Worm (Caenorhabditis elegans) whole organism, L1 larva: ENCODE results near the gene C49F5.8.

ENCODE experiments used
- C16A3.4 ChIP-seq: fragments of 150-350 bp; optimal IDR thresholded peaks from 2 replicates; lab custom pipeline; 2014; ENCODE audit warnings: missing biosample characterization, missing genetic modification characterization
- C34B4.2 ChIP-seq: sonication (generic microtip); optimal IDR thresholded peaks from 2 replicates; lab custom pipeline; 2017; ENCODE audit warnings: mild to moderate bottlenecking, missing genetic modification characterization, missing compliant biosample characterization
- aha-1 ChIP-seq: fragments of 150-350 bp; optimal IDR thresholded peaks from 2 replicates; lab custom pipeline; 2014; ENCODE audit warnings: missing biosample characterization, missing genetic modification characterization
- alr-1 ChIP-seq: fragments of 200-800 bp; sonication (Bioruptor generic); optimal IDR thresholded peaks from 2 replicates; lab custom pipeline; 2018; ENCODE audit warnings: borderline replicate concordance, mild to moderate bottlenecking, missing genetic modification characterization, missing compliant biosample characterization
- aly-2 ChIP-seq: fragments of 150-350 bp; optimal IDR thresholded peaks from 2 replicates; lab custom pipeline; 2014; ENCODE audit warnings: missing biosample characterization, missing genetic modification characterization
- ama-1 ChIP-seq: fragments of 150-350 bp; optimal IDR thresholded peaks from 2 replicates; lab custom pipeline; 2014
- ceh-8 ChIP-seq: fragments of 200-800 bp; sonication (Bioruptor generic); optimal IDR thresholded peaks from 2 replicates; lab custom pipeline; 2018; ENCODE audit warnings: mild to moderate bottlenecking, missing genetic modification characterization, moderate library complexity, missing compliant biosample characterization
- efl-1 ChIP-seq, 4 experiments: fragments of 150-350 bp; optimal IDR thresholded peaks in 3 of 4; peaks in 1 of 4; 1 replicate in 1 of 4; 2 replicates in 3 of 4; lab custom pipeline; 2014; ENCODE audit warnings: missing biosample characterization in 2 of 4, missing genetic modification characterization in 2 of 4, missing genetic modification reagents in 2 of 4
- efl-3 ChIP-seq: fragments of 200-800 bp; sonication (Bioruptor generic); optimal IDR thresholded peaks from 2 replicates; lab custom pipeline; 2018; ENCODE audit warnings: mild to moderate bottlenecking, missing genetic modification characterization, missing compliant biosample characterization
- elt-2 ChIP-seq: sonication (generic microtip); optimal IDR thresholded peaks from 2 replicates; lab custom pipeline; 2016; ENCODE audit warnings: missing genetic modification characterization, mild to moderate bottlenecking, inconsistent platforms, missing compliant biosample characterization, missing genetic modification reagents
- elt-3 ChIP-seq, 6 experiments: fragments of 150-350 bp in 1 of 6; sonication (generic microtip); optimal IDR thresholded peaks; 2 replicates each; lab custom pipeline; 2017 to 2018; ENCODE audit warnings: missing biosample characterization in 6 of 6, missing genetic modification characterization in 6 of 6, inconsistent platforms in 1 of 6
- ets-5 ChIP-seq: fragments of 200-800 bp; sonication (Bioruptor generic); IDR thresholded peaks from 2 replicates; pipeline ENCODE4 v1.3.6; 2022; ENCODE audit warnings: missing genetic modification characterization, missing compliant biosample characterization
- fkh-8 ChIP-seq: sonication (generic microtip); optimal IDR thresholded peaks from 2 replicates; lab custom pipeline; 2016; ENCODE audit warnings: mild to moderate bottlenecking, missing genetic modification characterization, missing compliant biosample characterization
- lin-14 ChIP-seq: fragments of 200-800 bp; sonication (Bioruptor generic); optimal IDR thresholded peaks from 2 replicates; lab custom pipeline; 2018; ENCODE audit warnings: mild to moderate bottlenecking, missing genetic modification characterization, moderate library complexity, missing compliant biosample characterization
- lin-35 ChIP-seq, 2 experiments: fragments of 150-350 bp; optimal IDR thresholded peaks; 2 replicates each; lab custom pipeline; 2014; ENCODE audit warnings: missing biosample characterization in 2 of 2, missing genetic modification characterization in 2 of 2, missing genetic modification reagents in 2 of 2
- lir-3 ChIP-seq: sonication (generic microtip); optimal IDR thresholded peaks from 2 replicates; lab custom pipeline; 2016; ENCODE audit warnings: mild to moderate bottlenecking, missing genetic modification characterization, moderate library complexity, missing compliant biosample characterization; ENCODE audit not compliant: poor library complexity
- nhr-19 ChIP-seq: fragments of 200-800 bp; sonication (Bioruptor generic); conservative IDR thresholded peaks from 2 replicates; pipeline ENCODE4 v1.3.6; 2022; ENCODE audit warnings: missing genetic modification characterization, missing compliant biosample characterization
- nhr-20 ChIP-seq: sonication (generic microtip); optimal IDR thresholded peaks from 2 replicates; lab custom pipeline; 2016; ENCODE audit warnings: mild to moderate bottlenecking, missing genetic modification characterization, missing compliant biosample characterization
- nhr-85 ChIP-seq: sonication (generic microtip); peaks from one replicate; lab custom pipeline; 2016; ENCODE audit warnings: missing genetic modification characterization, inconsistent platforms, missing compliant biosample characterization
- nhr-90 ChIP-seq: sonication (generic microtip); optimal IDR thresholded peaks from 2 replicates; lab custom pipeline; 2016; ENCODE audit warnings: mild to moderate bottlenecking, missing genetic modification characterization, missing compliant biosample characterization; ENCODE audit not compliant: poor library complexity
- pax-3 ChIP-seq: fragments of 200-800 bp; sonication (Bioruptor generic); optimal IDR thresholded peaks from 2 replicates; lab custom pipeline; 2018; ENCODE audit warnings: mild to moderate bottlenecking, missing genetic modification characterization, moderate library complexity, missing compliant biosample characterization
- sox-4 ChIP-seq: sonication (generic microtip); optimal IDR thresholded peaks from 2 replicates; lab custom pipeline; 2016; ENCODE audit warnings: missing genetic modification characterization, missing compliant biosample characterization
- sptf-1 ChIP-seq: fragments of 150-350 bp; optimal IDR thresholded peaks from 2 replicates; lab custom pipeline; 2014; ENCODE audit warnings: missing biosample characterization, missing genetic modification characterization
- tlp-1 ChIP-seq: fragments of 150-350 bp; optimal IDR thresholded peaks from 2 replicates; lab custom pipeline; 2014; ENCODE audit warnings: missing biosample characterization, missing genetic modification characterization
- unc-62 ChIP-seq: fragments of 150-350 bp; optimal IDR thresholded peaks from 2 replicates; lab custom pipeline; 2014; ENCODE audit warnings: missing biosample characterization, missing genetic modification reagents, missing genetic modification characterization
- unc-86 ChIP-seq: sonication (generic microtip); optimal IDR thresholded peaks from 2 replicates; lab custom pipeline; 2016; ENCODE audit warnings: missing genetic modification characterization, missing compliant biosample characterization
- unc-98 ChIP-seq: fragments of 200-800 bp; sonication (Bioruptor generic); IDR thresholded peaks from 2 replicates; pipeline ENCODE4 v1.3.6; 2022; ENCODE audit warnings: missing genetic modification characterization, missing compliant biosample characterization
- vab-15 ChIP-seq: sonication (generic microtip); optimal IDR thresholded peaks from 2 replicates; lab custom pipeline; 2017; ENCODE audit warnings: missing genotype, mild to moderate bottlenecking, missing genetic modification characterization, missing compliant biosample characterization
- xbp-1 ChIP-seq: sonication (generic microtip); optimal IDR thresholded peaks from 2 replicates; lab custom pipeline; 2016; ENCODE audit warnings: missing genetic modification characterization, missing compliant biosample characterization
- zag-1 ChIP-seq: fragments of 150-350 bp; optimal IDR thresholded peaks from 2 replicates; lab custom pipeline; 2014; ENCODE audit warnings: missing biosample characterization, missing genetic modification characterization
- ztf-4 ChIP-seq: fragments of 150-350 bp; optimal IDR thresholded peaks from 2 replicates; lab custom pipeline; 2014; ENCODE audit warnings: missing biosample characterization, missing genetic modification characterization

C49F5.8 gene

DNA sequence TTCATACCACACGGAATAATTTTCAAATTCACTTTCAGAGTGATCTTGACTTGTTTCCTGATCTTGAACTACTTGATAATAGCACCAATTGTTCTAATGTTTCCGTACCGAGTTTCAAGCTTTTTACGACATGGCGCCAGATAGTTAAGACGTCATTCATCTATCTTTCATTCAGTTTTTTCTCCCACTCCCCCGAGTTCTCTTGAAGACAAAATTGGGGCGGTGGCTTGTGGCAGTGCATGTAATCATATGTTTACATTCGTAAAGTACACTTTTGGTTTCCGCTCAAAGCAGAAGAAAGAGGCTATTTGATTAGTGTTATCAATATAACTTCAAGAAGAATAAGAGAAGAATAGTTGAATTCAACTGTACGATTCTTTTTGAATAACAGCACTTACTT lies 39.6 kb downstream of the C49F5.8 start (continued):
- TF ChIP-seq vab-15 (no peak), ceh-8 (no peak)

DNA sequence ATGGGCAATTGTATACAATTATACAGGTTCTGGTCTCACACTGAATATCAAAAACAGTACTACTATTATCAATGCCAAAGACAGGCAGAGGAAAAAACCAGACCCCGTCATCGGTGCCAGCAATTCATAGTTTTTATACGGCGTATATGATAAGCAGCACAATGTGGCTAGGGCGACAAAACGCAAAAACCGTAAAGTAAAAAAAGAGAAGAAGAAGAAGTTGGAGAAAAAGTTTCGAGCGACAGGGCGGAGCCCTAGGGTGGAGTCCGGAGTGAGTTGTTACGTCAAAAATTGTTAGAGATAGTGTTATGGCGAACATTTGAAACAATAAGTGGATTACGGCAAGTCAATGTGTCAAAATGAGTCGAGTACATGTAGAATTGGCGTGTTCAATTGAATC lies 41.7 kb downstream of the C49F5.8 start:
- TF ChIP-seq C16A3.4 (tag; lab: Kevin White, UChicago) (no peak), nhr-20 (tag; lab: Kevin White, UChicago) (no peak), unc-98 (no peak), elt-2 (peak; percentile 60), ets-5 (no peak), pax-3 (tag; lab: Kevin White, UChicago) (no peak), lin-35 (GFP tag; optimal IDR thresholded peaks at IDR 0.05; lab: Kevin White, UChicago) (peak in 1 of 2 experiments; percentile 3), sox-4 (tag; lab: Kevin White, UChicago) (no peak), tlp-1 (tag; lab: Kevin White, UChicago) (no peak), lin-14 (GFP tag; lab: Kevin White, UChicago) (no peak), unc-86 (tag; lab: Kevin White, UChicago) (no peak), efl-1 (optimal IDR thresholded peaks at IDR 0.05; lab: Kevin White, UChicago) (no peak), efl-1 (GFP tag; optimal IDR thresholded peaks at IDR 0.05 in 1 of 2; lab: Kevin White, UChicago) (peak in 1 of 2 experiments; percentile 56), zag-1 (tag; lab: Kevin White, UChicago) (no peak), nhr-90 (tag; lab: Kevin White, UChicago) (peak; percentile 23), fkh-8 (tag; lab: Kevin White, UChicago) (no peak), ama-1 (lab: Kevin White, UChicago) (no peak)
- TF ChIP-seq, all 84 proteins: peak for 4

DNA sequence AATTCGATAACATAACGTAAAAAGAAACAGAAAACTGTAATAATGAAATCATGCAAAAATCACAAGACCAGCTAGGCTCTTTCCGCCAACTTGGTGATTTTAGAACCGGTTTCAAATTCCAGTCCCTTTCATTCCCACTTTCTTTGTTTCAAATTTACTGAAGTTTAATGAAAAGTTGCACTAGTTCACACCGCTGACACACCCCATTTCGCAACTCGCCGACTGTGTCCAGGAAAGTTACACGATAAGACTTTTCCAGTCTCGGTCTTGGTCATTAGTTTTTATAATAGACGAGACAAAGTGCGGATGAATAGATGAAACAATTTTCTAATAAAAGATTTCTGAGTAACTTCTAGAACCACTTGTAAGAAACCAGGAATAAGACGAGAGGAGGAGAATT lies 44.0 kb downstream of the C49F5.8 start:
- TF ChIP-seq elt-2 (peak; percentile 28), lir-3 (tag; lab: Kevin White, UChicago) (no peak), lin-14 (GFP tag; lab: Kevin White, UChicago) (no peak), alr-1 (tag; lab: Kevin White, UChicago) (no peak), aha-1 (tag; lab: Kevin White, UChicago) (no peak), lin-35 (GFP tag; optimal IDR thresholded peaks at IDR 0.05; lab: Kevin White, UChicago) (peak in 1 of 2 experiments; percentile 41), ets-5 (no peak)

DNA sequence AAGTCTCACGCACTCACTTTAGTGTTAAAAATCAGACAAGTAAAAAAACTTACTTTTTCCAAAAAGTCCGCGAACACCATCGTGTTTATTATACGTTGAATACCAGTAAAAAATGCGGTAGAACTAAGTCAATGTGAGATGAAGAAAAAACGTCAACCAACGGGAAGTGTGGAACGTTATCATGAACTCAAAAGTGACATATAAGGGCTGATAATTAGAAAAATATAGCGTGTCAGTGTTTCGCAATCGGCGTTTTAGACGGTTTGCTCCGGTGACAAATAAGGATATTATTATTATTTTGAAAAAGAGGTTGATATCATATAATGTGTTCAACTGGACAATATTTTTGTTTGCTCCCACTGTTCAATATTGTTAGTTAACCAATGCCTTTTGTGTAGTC lies 45.0 kb downstream of the C49F5.8 start:
- TF ChIP-seq unc-86 (tag; lab: Kevin White, UChicago): no peak
- no peak for TF ChIP-seq C34B4.2
- TF ChIP-seq efl-3 (GFP tag; lab: Kevin White, UChicago): no peak
- no peak for TF ChIP-seq xbp-1
- TF ChIP-seq nhr-85 (tag; lab: Kevin White, UChicago): no peak
- TF ChIP-seq sptf-1 (tag; lab: Kevin White, UChicago): no peak
- no peak for TF ChIP-seq unc-62 (GFP tag; lab: Kevin White, UChicago)
- TF ChIP-seq elt-3 (tag; optimal IDR thresholded peaks at IDR 0.05; lab: Kevin White, UChicago): no peak
- TF ChIP-seq, all 84 proteins: peak for 0

DNA sequence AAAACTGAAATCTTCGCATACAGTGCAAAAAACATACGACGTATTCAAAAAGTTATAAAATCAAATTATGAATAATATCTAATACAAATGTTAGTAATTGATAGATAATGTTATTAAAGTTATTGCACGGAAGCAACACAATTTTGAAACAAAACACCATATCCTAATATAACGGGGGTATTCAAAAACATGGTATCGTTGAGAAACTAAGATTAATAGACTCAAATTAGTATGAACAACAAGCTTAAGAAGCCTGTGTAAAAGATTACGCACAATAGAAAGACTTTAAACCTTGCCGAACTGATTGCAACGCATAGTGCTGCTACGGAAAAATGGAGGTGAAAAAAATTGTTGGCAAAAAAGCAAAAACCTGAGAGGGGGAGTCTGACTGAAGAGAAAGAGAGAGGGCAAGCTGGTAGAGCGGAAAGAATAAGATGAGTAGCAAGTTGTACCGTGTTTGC lies 45.6 kb downstream of the C49F5.8 start, which contains the start of gene sma-5:
Gene sma-5 (minus strand): TSS at position 51 of the 461 bp plus-strand sequence.
- TF ChIP-seq efl-1 (optimal IDR thresholded peaks at IDR 0.05; lab: Kevin White, UChicago) (no peak), efl-1 (GFP tag; optimal IDR thresholded peaks at IDR 0.05 in 1 of 2; lab: Kevin White, UChicago) (peak in 1 of 2 experiments; percentile 45), lir-3 (tag; lab: Kevin White, UChicago) (no peak), aly-2 (no peak)

DNA sequence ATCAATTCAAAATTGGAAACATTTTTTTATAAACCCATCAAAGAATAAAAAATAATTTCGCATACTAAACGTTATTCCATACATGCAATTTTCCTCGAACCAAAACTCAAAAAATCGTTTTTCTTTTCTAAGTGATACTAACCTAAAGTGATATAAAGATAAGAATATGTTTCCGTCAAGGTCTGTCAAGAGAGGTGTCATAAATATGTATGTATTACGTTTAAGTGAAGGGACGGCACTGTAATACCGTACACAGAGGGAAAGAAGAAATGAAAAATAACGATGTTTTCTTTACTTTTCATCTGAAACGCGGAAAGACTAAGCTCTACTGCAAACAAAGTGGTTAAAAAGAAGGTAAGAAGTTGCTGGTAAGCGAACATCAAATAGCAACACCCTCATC lies 46.5 kb downstream of the C49F5.8 start:
- TF ChIP-seq nhr-19 (GFP tag; lab: Robert Waterston, UW) (0 out of 2 replicates have a peak, but pooled peaks have one; percentile 4), ztf-4 (no peak)
